Worm (Caenorhabditis elegans) whole organism, L4/young adult: ENCODE data around the gene C09G1.4.

Experiments
- W03F9.2 ChIP-seq: fragments of 150-350 bp; optimal IDR thresholded peaks from 2 replicates; lab custom pipeline; 2014; ENCODE audit warnings: missing biosample characterization, missing genetic modification characterization
- dao-5 ChIP-seq: sonication (generic microtip); optimal IDR thresholded peaks from 2 replicates; lab custom pipeline; 2016; ENCODE audit warnings: missing genotype, missing genetic modification characterization, moderate library complexity, missing compliant biosample characterization
- him-1 ChIP-seq: sonication (generic microtip); optimal IDR thresholded peaks from 2 replicates; lab custom pipeline; 2016; ENCODE audit warnings: missing genotype, missing genetic modification reagents, missing genetic modification characterization, missing compliant biosample characterization

ce11 chrX:15939759-15940334 is 66.6 kb downstream of the C09G1.4 start:
- TF ChIP-seq dao-5 (tag; lab: Kevin White, UChicago) (no peak), W03F9.2 (tag; lab: Kevin White, UChicago) (no peak), him-1 (tag; lab: Kevin White, UChicago) (no peak)
